Worm (Caenorhabditis elegans): ENCODE measurements around the gene F10A3.12.

- TF ChIP-seq unc-62 (GFP tag; optimal IDR thresholded peaks at IDR 0.05) (no peak), pha-4 (tag; optimal IDR thresholded peaks at IDR 0.05) (no peak), mep-1 (tag; optimal IDR thresholded peaks at IDR 0.05) (no peak), nhr-76 (tag; optimal IDR thresholded peaks at IDR 0.05) (no peak), ces-1 (GFP tag; optimal IDR thresholded peaks at IDR 0.05) (no peak)
Observed at ce11 chrV:16120922-16121321, 42.9 kb upstream of the F10A3.12 start, which contains the start of gene skr-3.

All from whole organism, mixed stage, embryonic.